Fruit fly (Drosophila melanogaster) whole organism, embryonic: Measurements from ENCODE around the gene CG8814.
A peak's percentile ranks its signal among the peaks of the same experiment; 100 is the strongest.

Experiments
- Aef1 ChIP-seq: fragments of 200-800 bp; sonication (Bioruptor generic); IDR thresholded peaks from 3 replicates; pipeline ENCODE4 v1.3.6; 2022; ENCODE audit warnings: missing biosample characterization, missing genetic modification characterization
- BtbVII ChIP-seq: fragments of 200-800 bp; sonication (Bioruptor generic); optimal IDR thresholded peaks from 3 replicates; lab custom pipeline; 2017; ENCODE audit warnings: missing biosample characterization, mild to moderate bottlenecking, missing genetic modification characterization
- CG10431 ChIP-seq: fragments of 200-800 bp; sonication (Bioruptor generic); optimal IDR thresholded peaks from 3 replicates; lab custom pipeline; 2018; ENCODE audit warnings: missing biosample characterization, mild to moderate bottlenecking, missing genetic modification characterization
- CG10654 ChIP-seq: fragments of 200-800 bp; sonication (Bioruptor generic); optimal IDR thresholded peaks from 2 replicates; lab custom pipeline; 2016; ENCODE audit warnings: missing biosample characterization, missing genetic modification characterization
- CG11695 ChIP-seq: fragments of 200-800 bp; sonication (Bioruptor generic); IDR thresholded peaks from 3 replicates; pipeline ENCODE4 v1.3.6; 2022; ENCODE audit warnings: missing biosample characterization, missing genetic modification characterization
- CG12104 ChIP-seq: fragments of 200-800 bp; sonication (Bioruptor generic); optimal IDR thresholded peaks from 3 replicates; lab custom pipeline; 2016; ENCODE audit warnings: missing biosample characterization, missing genetic modification characterization
- CG13123 ChIP-seq: fragments of 200-800 bp; sonication (Bioruptor generic); optimal IDR thresholded peaks from 2 replicates; lab custom pipeline; 2016; ENCODE audit warnings: missing biosample characterization, missing genetic modification characterization
- CG14014 ChIP-seq: fragments of 200-800 bp; sonication (Bioruptor generic); IDR thresholded peaks from 2 replicates; pipeline ENCODE4 v1.3.6; 2022; ENCODE audit warnings: missing biosample characterization, missing genetic modification characterization
- CG15073 ChIP-seq: fragments of 200-800 bp; sonication (Bioruptor generic); optimal IDR thresholded peaks from 2 replicates; lab custom pipeline; 2016; ENCODE audit warnings: missing biosample characterization, missing genetic modification characterization
- CG15479 ChIP-seq: fragments of 200-800 bp; sonication (Bioruptor generic); optimal IDR thresholded peaks from 3 replicates; lab custom pipeline; 2019; ENCODE audit warnings: missing biosample characterization, mild to moderate bottlenecking, missing genetic modification characterization, moderate library complexity
- CG15601 ChIP-seq: fragments of 200-800 bp; sonication (Bioruptor generic); optimal IDR thresholded peaks from 3 replicates; lab custom pipeline; 2019; ENCODE audit warnings: missing biosample characterization, mild to moderate bottlenecking, missing genetic modification characterization, moderate library complexity
- CG1602 ChIP-seq: fragments of 200-800 bp; sonication (Bioruptor generic); optimal IDR thresholded peaks from 3 replicates; lab custom pipeline; 2016; ENCODE audit warnings: missing biosample characterization, missing genetic modification characterization
- CG16779 ChIP-seq: fragments of 200-800 bp; sonication (Bioruptor generic); IDR thresholded peaks from 2 replicates; pipeline ENCODE4 v1.3.6; 2022; ENCODE audit warnings: missing biosample characterization, missing genetic modification characterization
- CG2202 ChIP-seq: fragments of 200-800 bp; sonication (Bioruptor generic); optimal IDR thresholded peaks from 2 replicates; lab custom pipeline; 2018; ENCODE audit warnings: missing biosample characterization, mild to moderate bottlenecking, missing genetic modification characterization
- CG2678 ChIP-seq: fragments of 200-800 bp; sonication (Bioruptor generic); optimal IDR thresholded peaks from 3 replicates; lab custom pipeline; 2019; ENCODE audit warnings: missing biosample characterization, mild to moderate bottlenecking, missing genetic modification characterization, moderate library complexity
- CG31365 ChIP-seq: fragments of 200-800 bp; sonication (Bioruptor generic); optimal IDR thresholded peaks from 2 replicates; lab custom pipeline; 2018; ENCODE audit warnings: missing biosample characterization, mild to moderate bottlenecking, missing genetic modification characterization
- CG31388 ChIP-seq: fragments of 200-800 bp; sonication (Bioruptor generic); optimal IDR thresholded peaks from 2 replicates; lab custom pipeline; 2016; ENCODE audit warnings: missing biosample characterization, missing genetic modification characterization
- CG3163 ChIP-seq: fragments of 200-800 bp; sonication (Bioruptor generic); optimal IDR thresholded peaks from 3 replicates; lab custom pipeline; 2016; ENCODE audit warnings: missing biosample characterization, missing genetic modification characterization
- CG32532 ChIP-seq: fragments of 200-800 bp; sonication (Bioruptor generic); IDR thresholded peaks from 2 replicates; pipeline ENCODE4 v1.3.6; 2022; ENCODE audit warnings: missing biosample characterization, missing genetic modification characterization
- CG3281 ChIP-seq: fragments of 200-800 bp; sonication (Bioruptor generic); optimal IDR thresholded peaks from 3 replicates; lab custom pipeline; 2017; ENCODE audit warnings: missing biosample characterization, mild to moderate bottlenecking, missing genetic modification characterization
- CG4328 ChIP-seq: fragments of 200-800 bp; sonication (Bioruptor generic); optimal IDR thresholded peaks from 3 replicates; lab custom pipeline; 2017; ENCODE audit warnings: missing biosample characterization, missing genetic modification reagents, missing genetic modification characterization
- CG4360 ChIP-seq: fragments of 200-800 bp; sonication (Bioruptor generic); IDR thresholded peaks from 2 replicates; pipeline ENCODE4 v1.3.6; 2022; ENCODE audit warnings: missing biosample characterization, missing genetic modification characterization
- CG43689 ChIP-seq: fragments of 200-800 bp; sonication (Bioruptor generic); IDR thresholded peaks from 2 replicates; pipeline ENCODE4 v1.3.6; 2022; ENCODE audit warnings: missing biosample characterization, missing genetic modification characterization
- CG4730 ChIP-seq: fragments of 200-800 bp; sonication (Bioruptor generic); IDR thresholded peaks from 2 replicates; pipeline ENCODE4 v1.3.6; 2022; ENCODE audit warnings: missing biosample characterization, missing genetic modification characterization
- CG5245 ChIP-seq: fragments of 200-800 bp; sonication (Bioruptor generic); optimal IDR thresholded peaks from 3 replicates; lab custom pipeline; 2016; ENCODE audit warnings: missing biosample characterization, missing genetic modification characterization
- CG6254 ChIP-seq: fragments of 200-800 bp; sonication (Bioruptor generic); optimal IDR thresholded peaks from 3 replicates; lab custom pipeline; 2017; ENCODE audit warnings: mild to moderate bottlenecking, missing biosample characterization, missing genetic modification reagents, missing genetic modification characterization
- CG7928 ChIP-seq: fragments of 200-800 bp; sonication (Bioruptor generic); optimal IDR thresholded peaks from 2 replicates; lab custom pipeline; 2017; ENCODE audit warnings: missing biosample characterization, mild to moderate bottlenecking, missing genetic modification characterization
- CG8089 ChIP-seq: fragments of 200-800 bp; sonication (Bioruptor generic); optimal IDR thresholded peaks from 3 replicates; lab custom pipeline; 2016; ENCODE audit warnings: missing biosample characterization, missing genetic modification characterization
- CG8765 ChIP-seq: fragments of 200-800 bp; sonication (Bioruptor generic); IDR thresholded peaks from 2 replicates; pipeline ENCODE4 v1.3.6; 2022; ENCODE audit warnings: missing biosample characterization, missing genetic modification characterization
- CG9797 ChIP-seq: fragments of 200-800 bp; sonication (Bioruptor generic); optimal IDR thresholded peaks from 3 replicates; lab custom pipeline; 2018; ENCODE audit warnings: missing biosample characterization, mild to moderate bottlenecking, missing genetic modification characterization
- D19A ChIP-seq: fragments of 200-800 bp; optimal IDR thresholded peaks from 3 replicates; lab custom pipeline; 2019; ENCODE audit warnings: missing biosample characterization, mild to moderate bottlenecking, missing genetic modification characterization, moderate library complexity
- D19B ChIP-seq: fragments of 200-800 bp; sonication (Bioruptor generic); optimal IDR thresholded peaks from 2 replicates; lab custom pipeline; 2017; ENCODE audit warnings: missing biosample characterization, mild to moderate bottlenecking, missing genetic modification characterization
- Dip2 ChIP-seq: fragments of 200-800 bp; sonication (Bioruptor generic); IDR thresholded peaks from 2 replicates; pipeline ENCODE4 v1.3.6; 2022; ENCODE audit warnings: missing biosample characterization, missing genetic modification characterization
- ERR ChIP-seq: fragments of 200-800 bp; sonication (Bioruptor generic); optimal IDR thresholded peaks from 2 replicates; lab custom pipeline; 2016; ENCODE audit warnings: missing biosample characterization, missing genetic modification characterization
- Elba2 ChIP-seq: fragments of 200-800 bp; sonication (Bioruptor generic); optimal IDR thresholded peaks from 3 replicates; lab custom pipeline; 2016; ENCODE audit warnings: missing biosample characterization, missing genetic modification characterization
- Neu2 ChIP-seq: fragments of 200-800 bp; sonication (Bioruptor generic); optimal IDR thresholded peaks from 3 replicates; lab custom pipeline; 2016; ENCODE audit warnings: missing biosample characterization, missing genetic modification characterization, borderline replicate concordance
- Ptx1 ChIP-seq: fragments of 200-800 bp; sonication (Bioruptor generic); IDR thresholded peaks from 2 replicates; pipeline ENCODE4 v1.3.6; 2022; ENCODE audit warnings: missing biosample characterization, missing genetic modification characterization
- Rx ChIP-seq: fragments of 200-800 bp; sonication (Bioruptor generic); IDR thresholded peaks from 2 replicates; pipeline ENCODE4 v1.3.6; 2022; ENCODE audit warnings: missing biosample characterization, missing genetic modification characterization
- Usf ChIP-seq: fragments of 200-800 bp; sonication (Bioruptor generic); optimal IDR thresholded peaks from 2 replicates; lab custom pipeline; 2017; ENCODE audit warnings: missing genotype, missing biosample characterization, missing genetic modification characterization
- ftz-f1 ChIP-seq: fragments of 200-800 bp; sonication (Bioruptor generic); optimal IDR thresholded peaks from 2 replicates; lab custom pipeline; 2016; ENCODE audit warnings: missing biosample characterization, missing genetic modification characterization
- gcm2 ChIP-seq: fragments of 200-800 bp; sonication (Bioruptor generic); optimal IDR thresholded peaks from 2 replicates; lab custom pipeline; 2016; ENCODE audit warnings: missing biosample characterization, missing genetic modification characterization
- jing ChIP-seq: fragments of 200-800 bp; sonication (Bioruptor generic); optimal IDR thresholded peaks from 2 replicates; lab custom pipeline; 2018; ENCODE audit warnings: missing biosample characterization, mild to moderate bottlenecking, missing genetic modification characterization
- kah ChIP-seq: fragments of 200-800 bp; sonication (Bioruptor generic); optimal IDR thresholded peaks from 2 replicates; lab custom pipeline; 2018; ENCODE audit warnings: missing biosample characterization, mild to moderate bottlenecking, missing genetic modification characterization
- lab ChIP-seq: fragments of 200-800 bp; sonication (Bioruptor generic); optimal IDR thresholded peaks from 3 replicates; lab custom pipeline; 2017; ENCODE audit warnings: missing biosample characterization, missing genetic modification characterization, mild to moderate bottlenecking, moderate library complexity, missing genetic modification reagents
- luna ChIP-seq: fragments of 200-800 bp; sonication (Bioruptor generic); optimal IDR thresholded peaks from 2 replicates; lab custom pipeline; 2016; ENCODE audit warnings: missing biosample characterization, missing genetic modification characterization
- otp ChIP-seq: fragments of 200-800 bp; sonication (Bioruptor generic); IDR thresholded peaks from 3 replicates; pipeline ENCODE4, ENCODE4 v1.3.6; 2022; ENCODE audit warnings: missing biosample characterization, missing genetic modification characterization
- pan ChIP-seq, 4 experiments: fragments of >200 bp in 3 of 4; fragments of 200-800 bp in 1 of 4; sonication (Bioruptor generic) in 1 of 4; optimal IDR thresholded peaks in 3 of 4; IDR thresholded peaks in 1 of 4; 2 replicates each; pipeline versions ENCODE4 v1.3.6 to Lab custom; 2017 to 2022; ENCODE audit warnings: missing biosample characterization in 2 of 4, missing genetic modification characterization in 2 of 4, mixed read lengths in 1 of 4
- slbo ChIP-seq: fragments of 200-800 bp; sonication (Bioruptor generic); IDR thresholded peaks from 2 replicates; pipeline ENCODE4 v1.3.6; 2022; ENCODE audit warnings: missing biosample characterization, missing genetic modification characterization
- zfh1 ChIP-seq: fragments of 200-800 bp; sonication (Bioruptor generic); IDR thresholded peaks from 3 replicates; pipeline ENCODE4 v1.3.6; 2022; ENCODE audit warnings: missing biosample characterization, missing genetic modification characterization

The CG8814 gene

dm6 chr2L:2855773-2856615 is 18.7 kb upstream of the CG8814 start, which contains the start of the genes CG3104 and RpS21 (continued):
- TF ChIP-seq CG5245 (GFP tag; lab: Kevin White, UChicago): peak; percentile 88
- peak; percentile 50 for TF ChIP-seq luna (GFP tag; lab: Kevin White, UChicago)
- TF ChIP-seq ERR (GFP tag; lab: Kevin White, UChicago): peak; percentile 55
- peak; percentile 35 for TF ChIP-seq ftz-f1 (GFP tag; lab: Kevin White, UChicago)
- peak; percentile 95 for TF ChIP-seq CG32532 (GFP tag; lab: Robert Waterston, UW)
- peak; percentile 88 for TF ChIP-seq CG10654 (GFP tag; lab: Kevin White, UChicago)
- TF ChIP-seq CG6254 (GFP tag; lab: Kevin White, UChicago): peak; percentile 46
- TF ChIP-seq CG3281 (GFP tag; lab: Kevin White, UChicago): peak; percentile 83
- TF ChIP-seq CG15479: peak; percentile 7
- peak; percentile 100 for TF ChIP-seq CG13123 (GFP tag; lab: Kevin White, UChicago)
- TF ChIP-seq Usf (GFP tag; lab: Kevin White, UChicago): peak; percentile 85
- no peak; the same call in none of the 2 replicates for TF ChIP-seq CG43689 (GFP tag; lab: Robert Waterston, UW)
- TF ChIP-seq CG1602 (GFP tag; lab: Kevin White, UChicago): peak; percentile 72
- TF ChIP-seq Neu2 (GFP tag; lab: Kevin White, UChicago): no peak
- TF ChIP-seq CG15073 (GFP tag; lab: Kevin White, UChicago): no peak
- peak; percentile 92 for TF ChIP-seq CG4328 (GFP tag; lab: Kevin White, UChicago)
- TF ChIP-seq otp (GFP tag; lab: Robert Waterston, UW): peak; percentile 95
- peak; percentile 56 for TF ChIP-seq D19B (GFP tag; lab: Kevin White, UChicago)
- TF ChIP-seq Rx (GFP tag; lab: Robert Waterston, UW): peak; percentile 90
- TF ChIP-seq zfh1 (GFP tag; lab: Robert Waterston, UW): peak; percentile 93
- TF ChIP-seq CG8765 (GFP tag; lab: Robert Waterston, UW): peak; percentile 78
- TF ChIP-seq CG12104 (GFP tag; lab: Kevin White, UChicago): peak; percentile 87
- TF ChIP-seq CG16779 (GFP tag; lab: Robert Waterston, UW): peak; percentile 94
- TF ChIP-seq CG4730: peak; percentile 77
- TF ChIP-seq Aef1 (GFP tag; lab: Robert Waterston, UW): peak; percentile 88
- TF ChIP-seq jing (GFP tag; lab: Kevin White, UChicago): peak; percentile 39
- TF ChIP-seq lab (GFP tag; lab: Kevin White, UChicago): peak; percentile 95
- peak; percentile 75 for TF ChIP-seq CG2678
- TF ChIP-seq D19A (tag; lab: Kevin White, UChicago): peak; percentile 92
- TF ChIP-seq slbo (GFP tag; lab: Robert Waterston, UW): peak; percentile 97
- peak; percentile 87 for TF ChIP-seq Ptx1 (GFP tag; lab: Robert Waterston, UW)
- TF ChIP-seq CG2202 (tag; lab: Kevin White, UChicago): peak; percentile 46
- TF ChIP-seq CG15601 (tag; lab: Kevin White, UChicago): peak; percentile 87
- peak; percentile 58 for TF ChIP-seq kah
- TF ChIP-seq gcm2: peak; percentile 76
- TF ChIP-seq CG14014 (GFP tag; lab: Robert Waterston, UW): peak; percentile 86
- peak; percentile 83 for TF ChIP-seq CG8089
- no peak for TF ChIP-seq CG11695
- TF ChIP-seq CG7928: peak; percentile 68
- TF ChIP-seq Dip2 (GFP tag; lab: Robert Waterston, UW): no peak
- TF ChIP-seq CG31365: peak; percentile 65
- peak; percentile 95 for TF ChIP-seq CG9797 (GFP tag; lab: Kevin White, UChicago)
- peak; percentile 68 for TF ChIP-seq CG3163 (GFP tag; lab: Kevin White, UChicago)
- peak; percentile 62 for TF ChIP-seq CG4360 (GFP tag; lab: Robert Waterston, UW)
- TF ChIP-seq pan (optimal IDR thresholded peaks at IDR 0.05; lab: Kevin White, UChicago): no peak
- peak in 1 of 2 experiments; percentile 85 for TF ChIP-seq pan (GFP tag; optimal IDR thresholded peaks at IDR 0.05 in 1 of 2, IDR thresholded peaks at IDR 0.05 in 1 of 2)
- TF ChIP-seq CG31388 (GFP tag; lab: Kevin White, UChicago): peak; percentile 74
- no peak for TF ChIP-seq Elba2 (GFP tag; lab: Kevin White, UChicago)
- TF ChIP-seq BtbVII (GFP tag; lab: Kevin White, UChicago): peak; percentile 65
- peak; percentile 93 for TF ChIP-seq CG10431 (GFP tag; lab: Kevin White, UChicago)
